Worm (Caenorhabditis elegans) whole organism, L3 larva: ENCODE measurements around the gene str-123.

Source experiments
- R02D3.7 ChIP-seq: fragments of 150-350 bp; optimal IDR thresholded peaks from 2 replicates; lab custom pipeline; 2014; ENCODE audit warnings: missing biosample characterization, missing genetic modification characterization
- lin-39 ChIP-seq: fragments of 150-350 bp; optimal IDR thresholded peaks from 2 replicates; lab custom pipeline; 2018; ENCODE audit warnings: missing biosample characterization, missing genetic modification reagents, missing genetic modification characterization

ce11 chrX:12813539-12813938, 23.4 kb downstream of the str-123 start, which contains the start of gene gei-3:
- TF ChIP-seq R02D3.7 (no peak), lin-39 (tag; lab: Kevin White, UChicago) (no peak)
